Fruit fly (Drosophila melanogaster) whole organism, embryonic: ENCODE results near the gene CG2111.

ENCODE experiments used
- B-H1 ChIP-seq: fragments of 200-800 bp; sonication (Bioruptor generic); IDR thresholded peaks from 3 replicates; pipeline ENCODE4 v1.3.6; 2022; ENCODE audit warnings: missing biosample characterization, missing genetic modification characterization
- CG10267 ChIP-seq: fragments of 200-800 bp; sonication (Bioruptor generic); optimal IDR thresholded peaks from 2 replicates; lab custom pipeline; 2018; ENCODE audit warnings: missing biosample characterization, mild to moderate bottlenecking, missing genetic modification characterization, moderate library complexity
- CG10431 ChIP-seq: fragments of 200-800 bp; sonication (Bioruptor generic); optimal IDR thresholded peaks from 3 replicates; lab custom pipeline; 2018; ENCODE audit warnings: missing biosample characterization, mild to moderate bottlenecking, missing genetic modification characterization
- CG12236 ChIP-seq: fragments of 200-800 bp; sonication (Bioruptor generic); optimal IDR thresholded peaks from 2 replicates; lab custom pipeline; 2016; ENCODE audit warnings: missing biosample characterization, missing genetic modification characterization
- CG1233 ChIP-seq: fragments of 200-800 bp; sonication (Bioruptor generic); optimal IDR thresholded peaks from 4 replicates; lab custom pipeline; 2018; ENCODE audit warnings: missing biosample characterization, mild to moderate bottlenecking, missing genetic modification characterization
- CG14860 ChIP-seq: fragments of 200-800 bp; sonication (Bioruptor generic); IDR thresholded peaks from 3 replicates; pipeline ENCODE4 v1.3.6; 2022; ENCODE audit warnings: missing biosample characterization, missing genetic modification characterization; ENCODE audit not compliant: partially characterized antibody
- CG14965 ChIP-seq: fragments of 200-800 bp; sonication (Bioruptor generic); optimal IDR thresholded peaks from 2 replicates; lab custom pipeline; 2016; ENCODE audit warnings: missing biosample characterization, missing genetic modification characterization, borderline replicate concordance
- CG15601 ChIP-seq: fragments of 200-800 bp; sonication (Bioruptor generic); optimal IDR thresholded peaks from 3 replicates; lab custom pipeline; 2019; ENCODE audit warnings: missing biosample characterization, mild to moderate bottlenecking, missing genetic modification characterization, moderate library complexity
- CG31388 ChIP-seq: fragments of 200-800 bp; sonication (Bioruptor generic); optimal IDR thresholded peaks from 2 replicates; lab custom pipeline; 2016; ENCODE audit warnings: missing biosample characterization, missing genetic modification characterization
- CG3281 ChIP-seq: fragments of 200-800 bp; sonication (Bioruptor generic); optimal IDR thresholded peaks from 3 replicates; lab custom pipeline; 2017; ENCODE audit warnings: missing biosample characterization, mild to moderate bottlenecking, missing genetic modification characterization
- CG4360 ChIP-seq: fragments of 200-800 bp; sonication (Bioruptor generic); IDR thresholded peaks from 2 replicates; pipeline ENCODE4 v1.3.6; 2022; ENCODE audit warnings: missing biosample characterization, missing genetic modification characterization
- CG7271 ChIP-seq: fragments of 200-800 bp; sonication (Bioruptor generic); optimal IDR thresholded peaks from 2 replicates; lab custom pipeline; 2018; ENCODE audit warnings: missing biosample characterization, mild to moderate bottlenecking, missing genetic modification characterization, moderate library complexity
- CG7745 ChIP-seq: fragments of 200-800 bp; sonication (Bioruptor generic); optimal IDR thresholded peaks from 2 replicates; lab custom pipeline; 2018; ENCODE audit warnings: missing biosample characterization, mild to moderate bottlenecking, missing genetic modification characterization, moderate library complexity
- CG8388 ChIP-seq: fragments of 200-800 bp; sonication (Bioruptor generic); optimal IDR thresholded peaks from 2 replicates; lab custom pipeline; 2019; ENCODE audit warnings: missing biosample characterization, mild to moderate bottlenecking, missing genetic modification characterization, moderate library complexity
- CTCF ChIP-seq: fragments of 200-800 bp; sonication (Bioruptor generic); optimal IDR thresholded peaks from 2 replicates; lab custom pipeline; 2017; ENCODE audit warnings: missing biosample characterization, mild to moderate bottlenecking, missing genetic modification characterization, moderate library complexity
- Dll ChIP-seq: fragments of 200-800 bp; sonication (Bioruptor generic); IDR thresholded peaks from 4 replicates; pipeline ENCODE4 v1.3.6; 2022; ENCODE audit warnings: missing biosample characterization, missing genetic modification characterization; ENCODE audit not compliant: partially characterized antibody
- Dref ChIP-seq: fragments of 200-800 bp; sonication (Bioruptor generic); IDR thresholded peaks from 2 replicates; pipeline ENCODE4 v1.3.6; 2022; ENCODE audit warnings: missing biosample characterization, missing genetic modification characterization
- E2f1 ChIP-seq: fragments of 200-800 bp; sonication (Bioruptor generic); IDR thresholded peaks from 2 replicates; pipeline ENCODE4 v1.3.6; 2022; ENCODE audit warnings: missing biosample characterization, missing genetic modification characterization
- Ets65A ChIP-seq: fragments of 200-800 bp; sonication (Bioruptor generic); peaks from one replicate; lab custom pipeline; 2016; ENCODE audit warnings: missing biosample characterization, missing genetic modification characterization
- Fer3 ChIP-seq: fragments of 200-800 bp; sonication (Bioruptor generic); optimal IDR thresholded peaks from 2 replicates; lab custom pipeline; 2018; ENCODE audit warnings: missing biosample characterization, mild to moderate bottlenecking, missing genetic modification characterization, moderate library complexity
- GATAe ChIP-seq: fragments of 200-800 bp; sonication (Bioruptor generic); conservative IDR thresholded peaks from 2 replicates; pipeline ENCODE4 v1.3.6; 2022; ENCODE audit warnings: missing biosample characterization, missing genetic modification characterization
- H2.0 ChIP-seq: fragments of 200-800 bp; sonication (Bioruptor generic); IDR thresholded peaks from 2 replicates; pipeline ENCODE4 v1.3.6; 2022; ENCODE audit warnings: missing biosample characterization, missing genetic modification characterization
- HLH54F ChIP-seq: fragments of 200-800 bp; sonication (Bioruptor generic); optimal IDR thresholded peaks from 3 replicates; lab custom pipeline; 2016; ENCODE audit warnings: missing biosample characterization, missing genetic modification characterization
- Med ChIP-seq: fragments of 200-800 bp; sonication (Bioruptor generic); peaks from one replicate; lab custom pipeline; 2016; ENCODE audit warnings: missing biosample characterization, missing genetic modification characterization, mild to moderate bottlenecking, inconsistent platforms, moderate library complexity
- Poxn ChIP-seq: fragments of 200-800 bp; sonication (Bioruptor generic); IDR thresholded peaks from 2 replicates; pipeline ENCODE4 v1.3.6; 2022; ENCODE audit warnings: missing biosample characterization, missing genetic modification characterization
- abd-A ChIP-seq: fragments of 200-800 bp; sonication (Bioruptor generic); optimal IDR thresholded peaks from 3 replicates; lab custom pipeline; 2019; ENCODE audit warnings: missing biosample characterization, mild to moderate bottlenecking, missing genetic modification characterization, moderate library complexity
- amos ChIP-seq: fragments of 200-800 bp; sonication (Bioruptor generic); IDR thresholded peaks from 2 replicates; pipeline ENCODE4 v1.3.6; 2022; ENCODE audit warnings: missing biosample characterization, missing genetic modification characterization; ENCODE audit not compliant: partially characterized antibody
- caup ChIP-seq: fragments of 200-800 bp; sonication (Bioruptor generic); optimal IDR thresholded peaks from 3 replicates; lab custom pipeline; 2017; ENCODE audit warnings: missing biosample characterization, mild to moderate bottlenecking, missing genetic modification characterization, moderate library complexity; ENCODE audit not compliant: severe bottlenecking
- corto ChIP-seq: fragments of 200-800 bp; sonication (Bioruptor generic); optimal IDR thresholded peaks from 2 replicates; lab custom pipeline; 2016; ENCODE audit warnings: missing biosample characterization, mild to moderate bottlenecking, missing genetic modification characterization, moderate library complexity
- da ChIP-seq: fragments of 200-800 bp; sonication (Bioruptor generic); optimal IDR thresholded peaks from 2 replicates; lab custom pipeline; 2016; ENCODE audit warnings: missing biosample characterization, missing genetic modification characterization
- dysf ChIP-seq: fragments of 200-800 bp; sonication (Bioruptor generic); IDR thresholded peaks from 3 replicates; pipeline ENCODE4 v1.3.6; 2022; ENCODE audit warnings: missing biosample characterization, missing genetic modification characterization
- esg ChIP-seq: fragments of 200-800 bp; sonication (Bioruptor generic); conservative IDR thresholded peaks from 2 replicates; pipeline ENCODE4 v1.3.6; 2022; ENCODE audit warnings: missing biosample characterization, missing genetic modification characterization
- eve ChIP-seq, 2 experiments: fragments of >200 bp; optimal IDR thresholded peaks; 2 replicates each; lab custom pipeline; 2017; ENCODE audit warnings: missing biosample characterization in 2 of 2, missing genetic modification characterization in 2 of 2
- fu2 ChIP-seq: fragments of 200-800 bp; sonication (Bioruptor generic); optimal IDR thresholded peaks from 2 replicates; lab custom pipeline; 2016; ENCODE audit warnings: missing biosample characterization, missing genetic modification characterization
- gsb-n ChIP-seq: fragments of 200-800 bp; sonication (Bioruptor generic); optimal IDR thresholded peaks from 3 replicates; lab custom pipeline; 2018; ENCODE audit warnings: missing biosample characterization, mild to moderate bottlenecking, missing genetic modification characterization
- ham ChIP-seq: fragments of 200-800 bp; sonication (Bioruptor generic); IDR thresholded peaks from 2 replicates; pipeline ENCODE4 v1.3.6; 2022; ENCODE audit warnings: missing biosample characterization, missing genetic modification characterization
- insv ChIP-seq, 2 experiments: fragments of 200-800 bp; sonication (Bioruptor generic); optimal IDR thresholded peaks; 3 replicates each; lab custom pipeline; 2016 to 2018; ENCODE audit warnings: missing biosample characterization in 2 of 2, missing genetic modification characterization in 2 of 2
- ken ChIP-seq: fragments of 200-800 bp; sonication (Bioruptor generic); IDR thresholded peaks from 3 replicates; pipeline ENCODE4 v1.3.6; 2022; ENCODE audit warnings: missing biosample characterization, missing genetic modification characterization
- kni ChIP-seq: fragments of 200-800 bp; sonication (Bioruptor generic); optimal IDR thresholded peaks from 3 replicates; lab custom pipeline; 2017; ENCODE audit warnings: mild to moderate bottlenecking, missing biosample characterization, missing genetic modification reagents, missing genetic modification characterization
- nau ChIP-seq: fragments of 200-800 bp; sonication (Bioruptor generic); optimal IDR thresholded peaks from 3 replicates; lab custom pipeline; 2017; ENCODE audit warnings: missing biosample characterization, mild to moderate bottlenecking, missing genetic modification characterization, missing genetic modification reagents
- nmo ChIP-seq: fragments of 200-800 bp; sonication (Bioruptor generic); optimal IDR thresholded peaks from 2 replicates; lab custom pipeline; 2018; ENCODE audit warnings: missing biosample characterization, mild to moderate bottlenecking, missing genetic modification characterization, moderate library complexity
- oc ChIP-seq: fragments of 200-800 bp; sonication (Bioruptor generic); optimal IDR thresholded peaks from 2 replicates; lab custom pipeline; 2018; ENCODE audit warnings: missing biosample characterization, mild to moderate bottlenecking, missing genetic modification characterization, moderate library complexity
- pzg ChIP-seq: fragments of 200-800 bp; sonication (Bioruptor generic); optimal IDR thresholded peaks from 3 replicates; lab custom pipeline; 2018; ENCODE audit warnings: missing biosample characterization, mild to moderate bottlenecking, missing genetic modification characterization, moderate library complexity
- salm ChIP-seq: fragments of 200-800 bp; sonication (Bioruptor generic); optimal IDR thresholded peaks from 2 replicates; lab custom pipeline; 2018; ENCODE audit warnings: missing biosample characterization, mild to moderate bottlenecking, missing genetic modification characterization
- sd ChIP-seq: fragments of 200-800 bp; sonication (Bioruptor generic); optimal IDR thresholded peaks from 3 replicates; lab custom pipeline; 2018; ENCODE audit warnings: missing biosample characterization, mild to moderate bottlenecking, missing genetic modification characterization, moderate library complexity
- sim ChIP-seq: fragments of 200-800 bp; sonication (Bioruptor generic); IDR thresholded peaks from 2 replicates; pipeline ENCODE4 v1.3.6; 2022; ENCODE audit warnings: missing biosample characterization, missing genetic modification characterization

Gene CG2111

DNA sequence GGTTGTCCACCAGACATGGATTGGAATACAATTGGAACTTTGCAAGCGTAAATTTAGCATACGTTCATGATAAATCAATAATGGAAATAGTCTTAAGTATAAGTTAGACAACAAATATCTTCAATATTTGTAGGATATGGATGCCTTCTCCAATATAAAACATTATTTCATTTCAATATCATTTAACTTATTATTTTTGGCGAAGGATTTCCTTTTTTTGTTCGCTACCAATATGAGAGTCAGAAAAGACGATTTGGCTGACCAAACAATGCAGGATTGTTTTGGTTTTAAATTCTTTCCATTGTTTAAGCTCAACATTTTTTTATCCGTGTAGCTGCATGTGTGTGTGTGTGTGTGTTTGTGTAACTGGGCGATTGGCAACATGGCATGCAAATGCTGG is 42.3 kb upstream of the CG2111 start:
- TF ChIP-seq CG3281 (GFP tag; lab: Kevin White, UChicago), result no peak
- peak; percentile 16 for TF ChIP-seq Med (GFP tag; lab: Kevin White, UChicago)
- peak; percentile 47 for TF ChIP-seq Ets65A (GFP tag; lab: Kevin White, UChicago)

DNA sequence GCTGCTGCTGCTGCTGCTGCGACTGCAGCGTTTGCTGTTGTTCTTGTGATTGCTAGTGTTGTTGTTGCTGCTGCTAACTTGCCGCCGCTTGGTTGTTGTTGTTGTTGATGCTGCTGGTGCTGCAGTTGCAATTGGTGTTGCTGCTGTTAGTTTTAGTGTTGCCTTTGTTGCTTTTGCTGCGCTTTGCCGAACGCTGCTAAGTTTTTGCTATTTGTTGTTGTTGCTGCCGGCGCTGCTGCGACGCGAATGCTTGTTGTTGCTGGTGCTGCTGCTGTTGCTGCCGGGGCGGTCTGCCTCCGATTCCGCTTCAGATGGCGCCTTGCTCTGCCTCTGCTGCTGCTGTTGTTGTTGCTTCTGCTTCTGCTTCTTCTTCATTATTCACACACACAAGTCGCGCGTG is 39.0 kb upstream of the CG2111 start:
- TF ChIP-seq CG4360 (GFP tag; lab: Robert Waterston, UW) (peak; percentile 31; the same call in 1 of the 2 replicates), CG14965 (no peak), nau (no peak)

DNA sequence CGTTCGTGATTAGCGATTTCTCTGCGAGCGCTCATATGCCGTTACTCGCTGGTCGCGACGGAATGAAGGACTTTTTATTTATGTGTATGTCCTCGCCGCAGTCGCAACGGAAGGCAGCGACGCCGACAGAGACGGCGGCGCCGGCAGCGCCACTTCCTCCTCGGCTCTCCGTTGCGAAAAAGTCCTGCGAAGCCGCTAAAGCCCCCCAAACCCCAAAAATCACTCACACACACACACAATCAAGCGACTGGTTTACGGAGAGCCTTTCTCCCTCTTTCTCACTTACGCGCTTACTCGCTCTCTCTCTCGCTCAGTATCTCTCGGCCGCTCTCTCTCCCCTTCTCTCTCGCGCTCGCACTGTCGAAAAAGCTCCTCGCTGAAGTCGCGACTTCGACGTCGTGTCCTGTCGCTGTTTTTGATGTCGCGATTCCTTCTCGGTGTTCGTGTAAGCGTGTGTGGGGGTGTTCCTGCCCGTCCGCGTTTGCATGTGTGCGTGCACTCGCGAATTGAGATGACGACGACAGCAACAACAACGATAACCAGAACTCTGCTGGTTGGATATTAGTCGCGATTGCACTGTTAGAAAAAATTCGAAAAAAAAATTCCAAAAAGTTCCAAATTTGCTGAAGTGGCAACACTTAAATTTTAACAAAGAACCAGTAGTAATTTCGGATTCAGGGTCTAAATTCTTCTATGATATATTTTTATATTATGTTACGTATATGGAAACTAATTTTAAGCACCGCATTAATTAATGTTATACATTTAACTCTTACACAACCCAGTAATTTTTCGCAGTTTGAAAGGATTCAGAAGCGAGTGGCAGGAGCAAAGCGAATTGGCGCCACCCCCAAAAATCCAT is 37.1 kb upstream of the CG2111 start, which contains the start of gene CG43347:
Gene CG43347, minus strand, starts transcription at position 47 of the 862 bp plus-strand sequence.
- no peak for TF ChIP-seq CG14860 (GFP tag; lab: Robert Waterston, UW)
- peak; percentile 76 for TF ChIP-seq Fer3 (tag; lab: Kevin White, UChicago)
- TF ChIP-seq insv (GFP tag; optimal IDR thresholded peaks at IDR 0.05; lab: Kevin White, UChicago), result peak in 1 of 2 experiments; percentile 9
- TF ChIP-seq CG7271 (tag; lab: Kevin White, UChicago), result no peak
- TF ChIP-seq CG8388 (GFP tag; lab: Kevin White, UChicago), result peak; percentile 63
- no peak for TF ChIP-seq B-H1 (GFP tag; lab: Robert Waterston, UW)
- TF ChIP-seq amos (GFP tag; lab: Robert Waterston, UW), result no peak
- TF ChIP-seq ken, result peak; percentile 45; the same call in 1 of the 3 replicates
- TF ChIP-seq esg (GFP tag; lab: Robert Waterston, UW), result peak; percentile 41; the same call in 1 of the 2 replicates
- TF ChIP-seq dysf (GFP tag; lab: Robert Waterston, UW), result peak; percentile 82
- TF ChIP-seq E2f1 (GFP tag; lab: Robert Waterston, UW), result peak; percentile 59
- TF ChIP-seq HLH54F (GFP tag; lab: Kevin White, UChicago), result peak; percentile 31
- no peak for TF ChIP-seq fu2 (GFP tag; lab: Kevin White, UChicago)
- no peak for TF ChIP-seq Poxn
- peak; percentile 92 for TF ChIP-seq Ets65A (GFP tag; lab: Kevin White, UChicago)
- TF ChIP-seq kni (GFP tag; lab: Kevin White, UChicago), result no peak
- TF ChIP-seq Dll (GFP tag; lab: Robert Waterston, UW), result no peak
- TF ChIP-seq oc (tag; lab: Kevin White, UChicago), result peak; percentile 30
- TF ChIP-seq caup (GFP tag; lab: Kevin White, UChicago), result peak; percentile 79
- TF ChIP-seq ham (GFP tag; lab: Robert Waterston, UW), result no peak
- TF ChIP-seq pzg (GFP tag; lab: Kevin White, UChicago), result no peak
- no peak for TF ChIP-seq eve (GFP tag; optimal IDR thresholded peaks at IDR 0.05; lab: Kevin White, UChicago)
- peak; percentile 47 for TF ChIP-seq CG10267 (tag; lab: Kevin White, UChicago)
- TF ChIP-seq CG31388 (GFP tag; lab: Kevin White, UChicago), result no peak
- no peak for TF ChIP-seq Dref
- peak; percentile 43 for TF ChIP-seq abd-A
- peak; percentile 42 for TF ChIP-seq CG1233
- peak; percentile 77 for TF ChIP-seq nmo (GFP tag; lab: Kevin White, UChicago)
- TF ChIP-seq H2.0 (GFP tag; lab: Robert Waterston, UW), result peak; percentile 22; the same call in 1 of the 2 replicates
- TF ChIP-seq corto, result no peak
- peak; percentile 43 for TF ChIP-seq sd
- no peak for TF ChIP-seq sim
- peak; percentile 61 for TF ChIP-seq CG15601 (tag; lab: Kevin White, UChicago)
- peak; percentile 59 for TF ChIP-seq gsb-n (tag; lab: Kevin White, UChicago)
- TF ChIP-seq CTCF (GFP tag; lab: Kevin White, UChicago), result peak; percentile 4
- TF ChIP-seq GATAe, result no peak
- TF ChIP-seq CG10431 (GFP tag; lab: Kevin White, UChicago), result peak; percentile 5
- TF ChIP-seq da (GFP tag; lab: Kevin White, UChicago), result no peak
- TF ChIP-seq CG7745 (tag; lab: Kevin White, UChicago), result no peak
- no peak for TF ChIP-seq CG12236 (GFP tag; lab: Kevin White, UChicago)
- peak; percentile 29 for TF ChIP-seq salm (tag; lab: Kevin White, UChicago)
